Worm (Caenorhabditis elegans): ENCODE measurements around the gene K06A4.2.

- TF ChIP-seq unc-130 (GFP tag; optimal IDR thresholded peaks at IDR 0.05) (no peak), K12H6.12 (tag; optimal IDR thresholded peaks at IDR 0.05) (no peak), ceh-100 (GFP tag; IDR thresholded peaks at IDR 0.05) (no peak), B0019.2 (GFP tag; conservative IDR thresholded peaks at IDR 0.05) (no peak), pbrm-1 (GFP tag; IDR thresholded peaks at IDR 0.05) (no peak), egl-18 (GFP tag; IDR thresholded peaks at IDR 0.05) (no peak), B0261.1 (tag; optimal IDR thresholded peaks at IDR 0.05) (no peak), snpc-4 (GFP tag; optimal IDR thresholded peaks at IDR 0.05) (no peak), snpc-4 (tag; optimal IDR thresholded peaks at IDR 0.05) (no peak), F22D6.2 (tag; optimal IDR thresholded peaks at IDR 0.05) (no peak), cebp-1 (GFP tag; IDR thresholded peaks at IDR 0.05) (no peak), cebp-1 (tag; optimal IDR thresholded peaks at IDR 0.05) (no peak), unc-62 (GFP tag; optimal IDR thresholded peaks at IDR 0.05) (no peak), ceh-58 (GFP tag; IDR thresholded peaks at IDR 0.05) (no peak), nhr-90 (tag; optimal IDR thresholded peaks at IDR 0.05) (no peak)
These were observed 43.0 kb upstream of the K06A4.2 start for ce11 chrV:9441046-9441445.

All from whole organism, young adult.